Worm (Caenorhabditis elegans) whole organism, L4/young adult: ENCODE measurements around the gene spig-5.
"Not testable (repeated sequence)": the region's sequence is repeated elsewhere in the genome, so short reads cannot be mapped to it uniquely, and the experiment has no call there.

ENCODE experiments used
- W03F9.2 ChIP-seq: fragments of 150-350 bp; optimal IDR thresholded peaks from 2 replicates; lab custom pipeline; 2014; ENCODE audit warnings: missing biosample characterization, missing genetic modification characterization
- dao-5 ChIP-seq: sonication (generic microtip); optimal IDR thresholded peaks from 2 replicates; lab custom pipeline; 2016; ENCODE audit warnings: missing genotype, missing genetic modification characterization, moderate library complexity, missing compliant biosample characterization
- him-1 ChIP-seq: sonication (generic microtip); optimal IDR thresholded peaks from 2 replicates; lab custom pipeline; 2016; ENCODE audit warnings: missing genotype, missing genetic modification reagents, missing genetic modification characterization, missing compliant biosample characterization

ce11 chrV:14308164-14308563, at the start of gene spig-5:
- not testable (repeated sequence) for TF ChIP-seq him-1, W03F9.2, dao-5 (tag; lab: Kevin White, UChicago)
